Worm (Caenorhabditis elegans) whole organism, L1 larva: ENCODE data around the gene drap-1.
A peak's percentile ranks its signal among the peaks of the same experiment; 100 is the strongest.

Experiments
- C16A3.4 ChIP-seq: fragments of 150-350 bp; optimal IDR thresholded peaks from 2 replicates; lab custom pipeline; 2014; ENCODE audit warnings: missing biosample characterization, missing genetic modification characterization
- F16B12.6 ChIP-seq: fragments of 150-350 bp; optimal IDR thresholded peaks from 2 replicates; lab custom pipeline; 2014; ENCODE audit warnings: missing biosample characterization, missing genetic modification characterization
- Y116A8C.19 ChIP-seq: sonication (generic microtip); optimal IDR thresholded peaks from 2 replicates; lab custom pipeline; 2016; ENCODE audit warnings: missing compliant biosample characterization, missing genetic modification characterization, borderline replicate concordance
- aly-2 ChIP-seq: fragments of 150-350 bp; optimal IDR thresholded peaks from 2 replicates; lab custom pipeline; 2014; ENCODE audit warnings: missing biosample characterization, missing genetic modification characterization
- blmp-1 ChIP-seq: fragments of 150-350 bp; optimal IDR thresholded peaks from 2 replicates; lab custom pipeline; 2014; ENCODE audit warnings: missing biosample characterization, missing genetic modification characterization
- ceh-8 ChIP-seq: fragments of 200-800 bp; sonication (Bioruptor generic); optimal IDR thresholded peaks from 2 replicates; lab custom pipeline; 2018; ENCODE audit warnings: mild to moderate bottlenecking, missing genetic modification characterization, moderate library complexity, missing compliant biosample characterization
- ces-1 ChIP-seq: fragments of 150-350 bp; optimal IDR thresholded peaks from 2 replicates; lab custom pipeline; 2014; ENCODE audit warnings: missing biosample characterization, missing genetic modification reagents, missing genetic modification characterization
- dpl-1 ChIP-seq, 3 experiments: fragments of 150-350 bp in 2 of 3; sonication (generic microtip) in 1 of 3; optimal IDR thresholded peaks; 2 replicates each; lab custom pipeline; 2014 to 2017; ENCODE audit warnings: missing biosample characterization in 3 of 3, missing genetic modification characterization in 3 of 3, missing genetic modification reagents in 3 of 3
- dsc-1 ChIP-seq: sonication (generic microtip); optimal IDR thresholded peaks from 2 replicates; lab custom pipeline; 2016; ENCODE audit warnings: mild to moderate bottlenecking, missing genetic modification characterization, missing compliant biosample characterization
- efl-1 ChIP-seq, 4 experiments: fragments of 150-350 bp; optimal IDR thresholded peaks in 3 of 4; peaks in 1 of 4; 1 replicate in 1 of 4; 2 replicates in 3 of 4; lab custom pipeline; 2014; ENCODE audit warnings: missing biosample characterization in 2 of 4, missing genetic modification characterization in 2 of 4, missing genetic modification reagents in 2 of 4
- ets-5 ChIP-seq: fragments of 200-800 bp; sonication (Bioruptor generic); IDR thresholded peaks from 2 replicates; pipeline ENCODE4 v1.3.6; 2022; ENCODE audit warnings: missing genetic modification characterization, missing compliant biosample characterization
- fkh-10 ChIP-seq: sonication (generic microtip); optimal IDR thresholded peaks from 2 replicates; lab custom pipeline; 2017; ENCODE audit warnings: missing biosample characterization, missing genetic modification reagents, missing genetic modification characterization
- grh-1 ChIP-seq: fragments of 200-800 bp; sonication (Bioruptor generic); IDR thresholded peaks from 2 replicates; pipeline ENCODE4 v1.3.6; 2022; ENCODE audit warnings: missing genetic modification reagents, missing genetic modification characterization, missing compliant biosample characterization
- hpl-2 ChIP-seq: fragments of 150-350 bp; optimal IDR thresholded peaks from 2 replicates; lab custom pipeline; 2014; ENCODE audit warnings: missing biosample characterization, missing genetic modification reagents, missing genetic modification characterization
- isw-1 ChIP-seq: fragments of 200-800 bp; sonication (Bioruptor generic); IDR thresholded peaks from 2 replicates; pipeline ENCODE4 v1.3.6; 2022; ENCODE audit warnings: missing genetic modification characterization, missing compliant biosample characterization
- lin-35 ChIP-seq, 2 experiments: fragments of 150-350 bp; optimal IDR thresholded peaks; 2 replicates each; lab custom pipeline; 2014; ENCODE audit warnings: missing biosample characterization in 2 of 2, missing genetic modification characterization in 2 of 2, missing genetic modification reagents in 2 of 2
- lsy-2 ChIP-seq, 2 experiments: fragments of 150-350 bp; optimal IDR thresholded peaks; 2 replicates each; lab custom pipeline; 2014; ENCODE audit warnings: missing biosample characterization in 2 of 2, missing genetic modification characterization in 2 of 2
- mdl-1 ChIP-seq, 2 experiments: fragments of 150-350 bp; optimal IDR thresholded peaks; 2 replicates each; lab custom pipeline; 2014 to 2017; ENCODE audit warnings: missing biosample characterization in 2 of 2, missing genetic modification characterization in 2 of 2, inconsistent platforms in 1 of 2
- mef-2 ChIP-seq: fragments of 150-350 bp; optimal IDR thresholded peaks from 2 replicates; lab custom pipeline; 2014; ENCODE audit warnings: missing biosample characterization, missing genetic modification characterization
- mep-1 ChIP-seq: fragments of 150-350 bp; optimal IDR thresholded peaks from 2 replicates; lab custom pipeline; 2014; ENCODE audit warnings: missing biosample characterization, missing genetic modification characterization
- nhr-84 ChIP-seq: sonication (generic microtip); optimal IDR thresholded peaks from 2 replicates; lab custom pipeline; 2017; ENCODE audit warnings: missing biosample characterization, missing genetic modification characterization
- nhr-90 ChIP-seq: sonication (generic microtip); optimal IDR thresholded peaks from 2 replicates; lab custom pipeline; 2016; ENCODE audit warnings: mild to moderate bottlenecking, missing genetic modification characterization, missing compliant biosample characterization; ENCODE audit not compliant: poor library complexity
- pag-3 ChIP-seq: sonication (generic microtip); optimal IDR thresholded peaks from 2 replicates; lab custom pipeline; 2017; ENCODE audit warnings: missing genetic modification characterization, mild to moderate bottlenecking, missing compliant biosample characterization, antibody characterized with exemption, borderline replicate concordance; ENCODE audit not compliant: insufficient read depth
- skn-1 ChIP-seq: fragments of 150-350 bp; optimal IDR thresholded peaks from 2 replicates; lab custom pipeline; 2014; ENCODE audit warnings: missing biosample characterization, missing genetic modification characterization
- snpc-4 ChIP-seq: fragments of 150-350 bp; optimal IDR thresholded peaks from 2 replicates; lab custom pipeline; 2014; ENCODE audit warnings: missing biosample characterization, missing genetic modification characterization
- sox-4 ChIP-seq: sonication (generic microtip); optimal IDR thresholded peaks from 2 replicates; lab custom pipeline; 2016; ENCODE audit warnings: missing genetic modification characterization, missing compliant biosample characterization
- sptf-1 ChIP-seq: fragments of 150-350 bp; optimal IDR thresholded peaks from 2 replicates; lab custom pipeline; 2014; ENCODE audit warnings: missing biosample characterization, missing genetic modification characterization
- tbx-2 ChIP-seq: sonication (generic microtip); optimal IDR thresholded peaks from 2 replicates; lab custom pipeline; 2016; ENCODE audit warnings: missing genetic modification characterization, missing compliant biosample characterization
- tlp-1 ChIP-seq: fragments of 150-350 bp; optimal IDR thresholded peaks from 2 replicates; lab custom pipeline; 2014; ENCODE audit warnings: missing biosample characterization, missing genetic modification characterization
- unc-62 ChIP-seq: fragments of 150-350 bp; optimal IDR thresholded peaks from 2 replicates; lab custom pipeline; 2014; ENCODE audit warnings: missing biosample characterization, missing genetic modification reagents, missing genetic modification characterization
- unc-86 ChIP-seq: sonication (generic microtip); optimal IDR thresholded peaks from 2 replicates; lab custom pipeline; 2016; ENCODE audit warnings: missing genetic modification characterization, missing compliant biosample characterization
- vab-15 ChIP-seq: sonication (generic microtip); optimal IDR thresholded peaks from 2 replicates; lab custom pipeline; 2017; ENCODE audit warnings: missing genotype, mild to moderate bottlenecking, missing genetic modification characterization, missing compliant biosample characterization
- zag-1 ChIP-seq: fragments of 150-350 bp; optimal IDR thresholded peaks from 2 replicates; lab custom pipeline; 2014; ENCODE audit warnings: missing biosample characterization, missing genetic modification characterization
- ztf-4 ChIP-seq: fragments of 150-350 bp; optimal IDR thresholded peaks from 2 replicates; lab custom pipeline; 2014; ENCODE audit warnings: missing biosample characterization, missing genetic modification characterization

The drap-1 gene

ce11 chrV:9768828-9769778 lies 39.2 kb downstream of the drap-1 start, which contains the start of gene unc-42 (continued):
- no peak for TF ChIP-seq unc-86

DNA sequence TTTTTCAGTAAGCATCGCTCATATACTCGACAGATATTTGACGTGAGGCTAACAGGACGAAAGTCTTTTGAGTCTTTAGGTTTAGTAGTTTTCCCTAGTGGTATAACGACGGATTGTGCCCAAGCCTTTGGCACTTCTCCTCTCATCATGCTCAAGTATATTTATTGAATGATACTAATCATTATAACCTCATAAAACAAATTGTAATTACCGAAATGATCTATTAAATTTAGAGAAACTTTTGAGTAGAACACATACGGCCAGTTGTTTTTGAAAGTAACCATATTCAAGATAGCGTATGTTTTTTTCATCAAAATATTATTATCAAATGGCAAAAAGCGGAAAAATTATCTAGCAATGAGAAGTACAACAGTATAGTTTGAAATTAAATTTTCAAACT lies 41.4 kb downstream of the drap-1 start:
- TF ChIP-seq F16B12.6 (tag; lab: Kevin White, UChicago) (no peak), grh-1 (GFP tag; lab: Robert Waterston, UW) (no peak), vab-15 (tag; lab: Kevin White, UChicago) (no peak), sox-4 (no peak), blmp-1 (tag; lab: Kevin White, UChicago) (no peak), nhr-84 (tag; lab: Kevin White, UChicago) (no peak), mdl-1 (tag; optimal IDR thresholded peaks at IDR 0.05; lab: Kevin White, UChicago) (no peak), ets-5 (no peak)

DNA sequence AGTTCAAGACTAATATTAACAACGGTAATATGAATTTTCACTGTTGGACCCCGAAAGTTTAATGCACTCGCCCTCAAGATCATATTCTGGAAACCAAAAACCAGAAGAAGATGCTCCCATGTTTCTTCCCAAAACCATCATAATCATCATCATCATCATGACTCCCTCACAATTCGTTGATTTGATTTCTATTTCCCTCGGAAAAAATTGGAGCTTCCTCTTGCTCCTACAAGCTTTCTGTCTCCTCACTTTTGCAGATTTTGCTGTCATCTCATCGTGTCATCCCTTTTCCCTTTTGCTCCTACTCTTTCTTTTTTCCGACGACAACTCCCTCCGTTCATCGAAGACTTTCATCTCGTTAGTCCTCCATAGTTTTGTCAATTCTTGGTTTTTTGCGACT lies 42.1 kb downstream of the drap-1 start, which contains the start of gene F46B6.2:
TSS of gene F46B6.2 (plus strand) at position 316 of the 400 bp plus-strand sequence.
- peak; percentile 56 for TF ChIP-seq fkh-10 (GFP tag; lab: Kevin White, UChicago)
- no peak for TF ChIP-seq isw-1
- peak; percentile 99 for TF ChIP-seq ces-1 (GFP tag; lab: Kevin White, UChicago)

DNA sequence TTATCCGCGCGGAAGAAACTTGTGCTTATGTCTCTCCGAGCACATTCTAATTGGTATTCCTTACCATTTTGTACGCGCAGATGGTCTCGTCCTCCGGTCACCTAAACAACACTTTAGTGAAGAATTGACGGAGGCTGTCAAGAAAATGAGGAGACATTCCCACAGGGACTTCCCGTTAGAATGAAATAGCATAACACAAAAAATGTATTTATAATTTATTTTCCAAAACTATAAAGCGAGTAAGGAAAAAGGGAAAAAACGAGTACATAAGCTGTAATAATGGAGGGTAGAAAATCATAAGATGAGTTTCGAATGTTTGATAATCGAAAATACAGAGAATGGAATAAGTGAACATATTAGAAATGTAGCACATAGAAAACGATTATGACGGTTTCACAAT lies 45.8 kb downstream of the drap-1 start, which contains the start of gene F46B6.12:
TSS of gene F46B6.12 (minus strand) at position 101 of the 400 bp plus-strand sequence.
- TF ChIP-seq lin-35 (GFP tag; optimal IDR thresholded peaks at IDR 0.05; lab: Kevin White, UChicago) (no peak), unc-86 (no peak), skn-1 (no peak), sptf-1 (no peak), efl-1 (optimal IDR thresholded peaks at IDR 0.05; lab: Kevin White, UChicago) (no peak), efl-1 (GFP tag; optimal IDR thresholded peaks at IDR 0.05 in 1 of 2; lab: Kevin White, UChicago) (no peak), ceh-8 (GFP tag; lab: Kevin White, UChicago) (no peak), ztf-4 (tag; lab: Kevin White, UChicago) (no peak), hpl-2 (GFP tag; lab: Kevin White, UChicago) (no peak), lsy-2 (tag; optimal IDR thresholded peaks at IDR 0.05; lab: Kevin White, UChicago) (no peak)

- TF ChIP-seq mef-2 (tag; lab: Kevin White, UChicago) = no peak
- TF ChIP-seq dpl-1 (GFP tag; optimal IDR thresholded peaks at IDR 0.05; lab: Kevin White, UChicago) = no peak
Observed at ce11 chrV:9777645-9778044, 47.7 kb downstream of the drap-1 start, which contains the start of gene smg-4. smg-4 (minus strand) TSS chrV:9777745.

DNA sequence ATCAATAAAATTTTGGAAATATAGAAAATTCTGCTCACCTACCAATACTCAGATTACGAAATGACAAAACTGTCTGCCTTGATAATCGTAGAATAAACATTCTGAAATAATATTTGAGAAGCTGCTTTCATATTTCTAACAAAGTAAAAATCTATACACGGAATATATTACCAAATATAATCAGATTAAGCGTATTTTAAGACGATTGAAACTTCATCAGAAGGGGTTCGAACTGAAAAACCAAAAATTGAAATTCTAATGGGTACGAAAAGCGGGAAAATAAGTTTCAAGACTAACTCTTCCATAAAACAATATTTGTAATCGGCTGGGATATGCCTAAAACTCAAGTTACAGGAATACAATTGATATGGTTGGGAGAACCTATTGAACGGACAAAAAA lies 49.5 kb downstream of the drap-1 start, which contains the start of gene F46B6.4:
TSS of gene F46B6.4 (minus strand) at position 101 of the 400 bp plus-strand sequence.
- no peak for TF ChIP-seq mef-2 (tag; lab: Kevin White, UChicago)
- TF ChIP-seq unc-62 (GFP tag; lab: Kevin White, UChicago) = no peak
- no peak for TF ChIP-seq Y116A8C.19
- no peak for TF ChIP-seq tlp-1 (tag; lab: Kevin White, UChicago)
- no peak for TF ChIP-seq tbx-2 (tag; lab: Kevin White, UChicago)
- TF ChIP-seq snpc-4 (tag; lab: Kevin White, UChicago) = no peak
- TF ChIP-seq nhr-90 (tag; lab: Kevin White, UChicago) = no peak
- no peak for TF ChIP-seq isw-1
- TF ChIP-seq lin-35 (GFP tag; optimal IDR thresholded peaks at IDR 0.05; lab: Kevin White, UChicago) = no peak
- TF ChIP-seq aly-2 = no peak
- TF ChIP-seq zag-1 = no peak
- TF ChIP-seq pag-3 = no peak
- no peak for TF ChIP-seq skn-1
- TF ChIP-seq C16A3.4 (tag; lab: Kevin White, UChicago) = no peak
- no peak for TF ChIP-seq dsc-1 (tag; lab: Kevin White, UChicago)
- TF ChIP-seq mep-1 = no peak
